Worm (Caenorhabditis elegans) whole organism, mixed stage, embryonic: ENCODE results near the gene C37C3.9.
A peak's percentile ranks its signal among the peaks of the same experiment; 100 is the strongest.

ENCODE experiments used
- M03D4.4 ChIP-seq: sonication (generic microtip); optimal IDR thresholded peaks from 2 replicates; lab custom pipeline; 2017; ENCODE audit warnings: mild to moderate bottlenecking, missing genetic modification characterization, missing compliant biosample characterization
- bed-3 ChIP-seq: fragments of 200-800 bp; sonication (Bioruptor generic); optimal IDR thresholded peaks from 3 replicates; lab custom pipeline; 2018; ENCODE audit warnings: mild to moderate bottlenecking, missing genetic modification characterization, moderate library complexity, missing compliant biosample characterization
- blmp-1 ChIP-seq: fragments of 150-350 bp; optimal IDR thresholded peaks from 2 replicates; lab custom pipeline; 2014; ENCODE audit warnings: missing biosample characterization, missing genetic modification characterization
- ceh-39 ChIP-seq: fragments of 150-350 bp; optimal IDR thresholded peaks from 2 replicates; lab custom pipeline; 2014; ENCODE audit warnings: missing biosample characterization, missing genetic modification characterization
- ceh-43 ChIP-seq: fragments of 200-800 bp; sonication (Bioruptor generic); optimal IDR thresholded peaks from 2 replicates; lab custom pipeline; 2018; ENCODE audit warnings: mild to moderate bottlenecking, missing genetic modification characterization, moderate library complexity, missing compliant biosample characterization
- ces-1 ChIP-seq: fragments of 150-350 bp; optimal IDR thresholded peaks from 2 replicates; lab custom pipeline; 2014; ENCODE audit warnings: missing biosample characterization, missing genetic modification reagents, missing genetic modification characterization
- cnd-1 ChIP-seq: fragments of 200-800 bp; sonication (Bioruptor generic); optimal IDR thresholded peaks from 2 replicates; lab custom pipeline; 2018; ENCODE audit warnings: mild to moderate bottlenecking, missing genetic modification characterization, missing compliant biosample characterization
- drap-1 ChIP-seq: fragments of 200-800 bp; sonication (Bioruptor generic); optimal IDR thresholded peaks from 3 replicates; lab custom pipeline; 2018; ENCODE audit warnings: mild to moderate bottlenecking, missing genetic modification characterization, missing compliant biosample characterization
- elt-1 ChIP-seq: sonication (generic microtip); optimal IDR thresholded peaks from 2 replicates; lab custom pipeline; 2017; ENCODE audit warnings: missing genetic modification characterization, mild to moderate bottlenecking, missing compliant biosample characterization, antibody characterized with exemption, moderate library complexity, borderline replicate concordance; ENCODE audit not compliant: insufficient read depth
- elt-3 ChIP-seq: fragments of 150-350 bp; optimal IDR thresholded peaks from 2 replicates; lab custom pipeline; 2014; ENCODE audit warnings: missing biosample characterization, missing genetic modification characterization
- ham-2 ChIP-seq: fragments of 200-800 bp; sonication (Bioruptor generic); optimal IDR thresholded peaks from 2 replicates; lab custom pipeline; 2018; ENCODE audit warnings: mild to moderate bottlenecking, missing genetic modification characterization, missing compliant biosample characterization
- hlh-1 ChIP-seq: fragments of 150-350 bp; optimal IDR thresholded peaks from 2 replicates; lab custom pipeline; 2014; ENCODE audit warnings: missing biosample characterization, missing genetic modification reagents, missing genetic modification characterization
- lin-13 ChIP-seq: fragments of 150-350 bp; optimal IDR thresholded peaks from 2 replicates; lab custom pipeline; 2014; ENCODE audit warnings: missing biosample characterization, missing genetic modification characterization
- lin-32 ChIP-seq: fragments of 200-800 bp; sonication (Bioruptor generic); optimal IDR thresholded peaks from 2 replicates; lab custom pipeline; 2018; ENCODE audit warnings: mild to moderate bottlenecking, missing genetic modification characterization, missing compliant biosample characterization
- lsy-2 ChIP-seq: fragments of 150-350 bp; optimal IDR thresholded peaks from 2 replicates; lab custom pipeline; 2014; ENCODE audit warnings: missing biosample characterization, missing genetic modification characterization
- mab-5 ChIP-seq: fragments of 150-350 bp; optimal IDR thresholded peaks from 2 replicates; lab custom pipeline; 2014; ENCODE audit warnings: missing biosample characterization, missing genetic modification characterization
- mls-2 ChIP-seq: sonication (generic microtip); optimal IDR thresholded peaks from 2 replicates; lab custom pipeline; 2016; ENCODE audit warnings: mild to moderate bottlenecking, missing genetic modification characterization, moderate library complexity, missing compliant biosample characterization
- nhr-237 ChIP-seq: fragments of 150-350 bp; optimal IDR thresholded peaks from 2 replicates; lab custom pipeline; 2014; ENCODE audit warnings: missing biosample characterization, missing genetic modification characterization
- nhr-28 ChIP-seq: fragments of 150-350 bp; optimal IDR thresholded peaks from 2 replicates; lab custom pipeline; 2014; ENCODE audit warnings: missing biosample characterization, missing genetic modification characterization
- nhr-76 ChIP-seq: sonication (generic microtip); optimal IDR thresholded peaks from 2 replicates; lab custom pipeline; 2017; ENCODE audit warnings: missing biosample characterization, missing genetic modification characterization
- pha-4 ChIP-seq: fragments of 150-350 bp; optimal IDR thresholded peaks from 2 replicates; lab custom pipeline; 2018; ENCODE audit warnings: missing biosample characterization, missing genetic modification reagents, missing genetic modification characterization
- sem-2 ChIP-seq: fragments of 200-800 bp; sonication (Bioruptor generic); optimal IDR thresholded peaks from 2 replicates; lab custom pipeline; 2018; ENCODE audit warnings: mild to moderate bottlenecking, missing genetic modification characterization, missing compliant biosample characterization
- snpc-4 ChIP-seq: fragments of 150-350 bp; optimal IDR thresholded peaks from 2 replicates; lab custom pipeline; 2014; ENCODE audit warnings: missing biosample characterization, missing genetic modification characterization
- sptf-1 ChIP-seq: sonication (generic microtip); optimal IDR thresholded peaks from 2 replicates; lab custom pipeline; 2017; ENCODE audit warnings: mild to moderate bottlenecking, missing genetic modification characterization, moderate library complexity, missing compliant biosample characterization
- tbx-8 ChIP-seq: fragments of 200-800 bp; sonication (Bioruptor generic); optimal IDR thresholded peaks from 2 replicates; lab custom pipeline; 2018; ENCODE audit warnings: mild to moderate bottlenecking, missing genetic modification characterization, moderate library complexity, missing compliant biosample characterization
- unc-120 ChIP-seq: sonication (generic microtip); optimal IDR thresholded peaks from 2 replicates; lab custom pipeline; 2017; ENCODE audit warnings: missing genetic modification characterization, missing compliant biosample characterization; ENCODE audit not compliant: poor library complexity, severe bottlenecking
- unc-62 ChIP-seq: fragments of 150-350 bp; optimal IDR thresholded peaks from 2 replicates; lab custom pipeline; 2014; ENCODE audit warnings: missing biosample characterization, missing genetic modification reagents, missing genetic modification characterization
- zip-8 ChIP-seq: fragments of 150-350 bp; optimal IDR thresholded peaks from 2 replicates; lab custom pipeline; 2014; ENCODE audit warnings: missing biosample characterization, missing genetic modification characterization
- ztf-11 ChIP-seq: fragments of 150-350 bp; optimal IDR thresholded peaks from 2 replicates; lab custom pipeline; 2014; ENCODE audit warnings: missing biosample characterization, missing genetic modification characterization

The C37C3.9 gene

ce11 chrV:7842228-7842627 is 12.3 kb downstream of the C37C3.9 start, which contains the start of gene grd-8:
Gene grd-8, plus strand, starts transcription at chrV:7842528.
- TF ChIP-seq unc-62 (GFP tag; lab: Kevin White, UChicago) (no peak), cnd-1 (tag; lab: Kevin White, UChicago) (no peak), snpc-4 (tag; lab: Kevin White, UChicago) (no peak), blmp-1 (tag; lab: Kevin White, UChicago) (no peak), ham-2 (GFP tag; lab: Kevin White, UChicago) (no peak)
- TF ChIP-seq, all 35 proteins: peak for 0

ce11 chrV:7839485-7839884 is 15.0 kb downstream of the C37C3.9 start, which contains the start of gene C37C3.12:
Gene C37C3.12, minus strand, starts transcription at chrV:7839585.
- no peak for TF ChIP-seq lin-13 (tag; lab: Kevin White, UChicago)
- no peak for TF ChIP-seq ham-2 (GFP tag; lab: Kevin White, UChicago)
- TF ChIP-seq sem-2 (GFP tag; lab: Kevin White, UChicago), result no peak
- no peak for TF ChIP-seq cnd-1 (tag; lab: Kevin White, UChicago)
- no peak for TF ChIP-seq mab-5
- no peak for TF ChIP-seq nhr-237 (tag; lab: Kevin White, UChicago)
- TF ChIP-seq ceh-39 (tag; lab: Kevin White, UChicago), result no peak
- TF ChIP-seq M03D4.4 (tag; lab: Kevin White, UChicago), result no peak
- TF ChIP-seq bed-3 (GFP tag; lab: Kevin White, UChicago), result no peak
- TF ChIP-seq mls-2 (tag; lab: Kevin White, UChicago), result no peak
- TF ChIP-seq, all 35 proteins: peak for 0

ce11 chrV:7837809-7838208 is 16.7 kb downstream of the C37C3.9 start, which contains the start of gene ttr-33:
Gene ttr-33, minus strand, starts transcription at chrV:7837909.
- TF ChIP-seq elt-3 (tag; lab: Kevin White, UChicago), result no peak
- TF ChIP-seq lin-32 (GFP tag; lab: Kevin White, UChicago), result no peak
- no peak for TF ChIP-seq mls-2 (tag; lab: Kevin White, UChicago)
- TF ChIP-seq zip-8 (tag; lab: Kevin White, UChicago), result no peak
- TF ChIP-seq bed-3 (GFP tag; lab: Kevin White, UChicago), result no peak
- TF ChIP-seq cnd-1 (tag; lab: Kevin White, UChicago), result no peak
- no peak for TF ChIP-seq mab-5
- TF ChIP-seq tbx-8 (GFP tag; lab: Kevin White, UChicago), result no peak
- no peak for TF ChIP-seq nhr-28 (tag; lab: Kevin White, UChicago)
- TF ChIP-seq ztf-11, result no peak
- no peak for TF ChIP-seq elt-1 (tag; lab: Kevin White, UChicago)
- TF ChIP-seq sptf-1, result no peak

- TF ChIP-seq zip-8 (tag; lab: Kevin White, UChicago), result peak; percentile 64
- TF ChIP-seq ham-2 (GFP tag; lab: Kevin White, UChicago), result no peak
- TF ChIP-seq lsy-2 (tag; lab: Kevin White, UChicago), result no peak
Observed at ce11 chrV:7836911-7837310, 17.6 kb downstream of the C37C3.9 start, which contains the start of gene txt-5. Gene txt-5, minus strand, starts transcription at chrV:7837134.

- no peak for TF ChIP-seq unc-62 (GFP tag; lab: Kevin White, UChicago)
- TF ChIP-seq drap-1 (GFP tag; lab: Kevin White, UChicago), result no peak
- TF ChIP-seq pha-4 (tag; lab: Kevin White, UChicago), result no peak
- no peak for TF ChIP-seq bed-3 (GFP tag; lab: Kevin White, UChicago)
Observed at ce11 chrV:7830952-7831351, 23.5 kb downstream of the C37C3.9 start.

- TF ChIP-seq mab-5 (no peak), zip-8 (tag; lab: Kevin White, UChicago) (no peak), lin-13 (tag; lab: Kevin White, UChicago) (no peak), ceh-43 (no peak), sptf-1 (no peak), pha-4 (tag; lab: Kevin White, UChicago) (no peak), ces-1 (no peak), nhr-76 (tag; lab: Kevin White, UChicago) (no peak), elt-1 (tag; lab: Kevin White, UChicago) (no peak), elt-3 (tag; lab: Kevin White, UChicago) (no peak), unc-62 (GFP tag; lab: Kevin White, UChicago) (no peak), unc-120 (no peak), lin-32 (GFP tag; lab: Kevin White, UChicago) (no peak), hlh-1 (tag; lab: Kevin White, UChicago) (no peak), lsy-2 (tag; lab: Kevin White, UChicago) (no peak)
Observed at ce11 chrV:7826917-7827316, 27.6 kb downstream of the C37C3.9 start, which contains the start of gene mig-6. Gene mig-6, plus strand, starts transcription at chrV:7827217.
